Worm (Caenorhabditis elegans) whole organism, young adult: ENCODE measurements around the gene F42E8.1.
A peak's percentile ranks its signal among the peaks of the same experiment; 100 is the strongest.

Experiments
- F33H1.4 ChIP-seq: fragments of 200-800 bp; sonication (Bioruptor generic); IDR thresholded peaks from 2 replicates; pipeline ENCODE4 v1.3.6; 2022; ENCODE audit warnings: missing genetic modification reagents, missing genetic modification characterization, missing compliant biosample characterization
- F52B5.7 ChIP-seq: sonication (generic microtip); optimal IDR thresholded peaks from 2 replicates; lab custom pipeline; 2016; ENCODE audit warnings: mild to moderate bottlenecking, missing genetic modification characterization, missing compliant biosample characterization
- F57A8.1 ChIP-seq: fragments of 200-800 bp; sonication (Bioruptor generic); optimal IDR thresholded peaks from 2 replicates; lab custom pipeline; 2018; ENCODE audit warnings: mild to moderate bottlenecking, missing genetic modification characterization, moderate library complexity, missing compliant biosample characterization
- F57C9.4 ChIP-seq: sonication (generic microtip); optimal IDR thresholded peaks from 2 replicates; lab custom pipeline; 2017; ENCODE audit warnings: mild to moderate bottlenecking, missing genetic modification characterization, missing compliant biosample characterization
- K11D2.4 ChIP-seq: fragments of 200-800 bp; sonication (Bioruptor generic); IDR thresholded peaks from 2 replicates; pipeline ENCODE4 v1.3.6; 2022; ENCODE audit warnings: missing genetic modification reagents, missing genetic modification characterization, missing compliant biosample characterization
- K12H6.12 ChIP-seq: fragments of 200-800 bp; sonication (Bioruptor generic); optimal IDR thresholded peaks from 2 replicates; lab custom pipeline; 2018; ENCODE audit warnings: mild to moderate bottlenecking, missing genetic modification characterization, missing compliant biosample characterization
- Y56A3A.18 ChIP-seq: fragments of 200-800 bp; sonication (Bioruptor generic); IDR thresholded peaks from 2 replicates; pipeline ENCODE4 v1.3.6; 2022; ENCODE audit warnings: missing genetic modification reagents, missing genetic modification characterization, missing compliant biosample characterization
- akir-1 ChIP-seq: fragments of 200-800 bp; sonication (Bioruptor generic); optimal IDR thresholded peaks from 2 replicates; lab custom pipeline; 2018; ENCODE audit warnings: mild to moderate bottlenecking, missing genetic modification characterization, moderate library complexity, missing compliant biosample characterization
- ama-1 ChIP-seq, 3 experiments: fragments of 150-350 bp in 1 of 3; sonication (generic microtip) in 2 of 3; optimal IDR thresholded peaks; 2 replicates each; lab custom pipeline; 2014 to 2018; ENCODE audit warnings: missing biosample characterization in 2 of 3, missing genetic modification characterization in 2 of 3, missing genetic modification reagents in 2 of 3
- cebp-1 ChIP-seq, 2 experiments: fragments of 200-800 bp in 1 of 2; sonication (Bioruptor generic) in 1 of 2; sonication (generic microtip) in 1 of 2; IDR thresholded peaks in 1 of 2; optimal IDR thresholded peaks in 1 of 2; 2 replicates each; pipeline versions ENCODE4 v1.3.6 to Lab custom; 2017 to 2022; ENCODE audit warnings: missing compliant biosample characterization in 2 of 2, missing genetic modification characterization in 2 of 2, mild to moderate bottlenecking in 1 of 2, missing genetic modification reagents in 1 of 2, moderate library complexity in 1 of 2
- ceh-40 ChIP-seq: fragments of 200-800 bp; sonication (Bioruptor generic); IDR thresholded peaks from 2 replicates; pipeline ENCODE4 v1.3.6; 2022; ENCODE audit warnings: missing genetic modification characterization, missing compliant biosample characterization
- ceh-91 ChIP-seq: fragments of 200-800 bp; sonication (Bioruptor generic); IDR thresholded peaks from 2 replicates; pipeline ENCODE4 v1.3.6; 2022; ENCODE audit warnings: missing genetic modification reagents, missing genetic modification characterization, missing compliant biosample characterization
- die-1 ChIP-seq: sonication (generic microtip); optimal IDR thresholded peaks from 2 replicates; lab custom pipeline; 2016; ENCODE audit warnings: missing genotype, mild to moderate bottlenecking, missing genetic modification characterization, missing compliant biosample characterization
- dox-1 ChIP-seq: fragments of 200-800 bp; sonication (Bioruptor generic); IDR thresholded peaks from 2 replicates; pipeline ENCODE4 v1.3.6; 2022; ENCODE audit warnings: missing genetic modification reagents, missing genetic modification characterization, missing compliant biosample characterization
- dpl-1 ChIP-seq: fragments of 150-350 bp; optimal IDR thresholded peaks from 2 replicates; lab custom pipeline; 2014; ENCODE audit warnings: missing biosample characterization, missing genetic modification reagents, missing genetic modification characterization
- efl-1 ChIP-seq: fragments of 150-350 bp; optimal IDR thresholded peaks from 2 replicates; lab custom pipeline; 2014; ENCODE audit warnings: missing biosample characterization, missing genetic modification reagents, missing genetic modification characterization
- egl-44 ChIP-seq: fragments of 200-800 bp; sonication (Bioruptor generic); IDR thresholded peaks from 2 replicates; pipeline ENCODE4 v1.3.6; 2022; ENCODE audit warnings: missing genetic modification reagents, missing genetic modification characterization, missing compliant biosample characterization
- him-1 ChIP-seq: sonication (generic microtip); optimal IDR thresholded peaks from 2 replicates; lab custom pipeline; 2016; ENCODE audit warnings: missing genotype, missing genetic modification reagents, missing genetic modification characterization, missing compliant biosample characterization
- hrde-1 ChIP-seq: sonication (generic microtip); optimal IDR thresholded peaks from 2 replicates; lab custom pipeline; 2016; ENCODE audit warnings: missing genetic modification characterization, mild to moderate bottlenecking, missing compliant biosample characterization, moderate library complexity, missing genotype, missing genetic modification reagents, borderline replicate concordance
- lin-35 ChIP-seq, 3 experiments: fragments of 150-350 bp in 2 of 3; sonication (generic microtip) in 1 of 3; optimal IDR thresholded peaks; 2 replicates each; lab custom pipeline; 2014 to 2018; ENCODE audit warnings: missing biosample characterization in 3 of 3, missing genetic modification characterization in 3 of 3, missing genetic modification reagents in 3 of 3
- madf-3 ChIP-seq: fragments of 200-800 bp; sonication (Bioruptor generic); IDR thresholded peaks from 2 replicates; pipeline ENCODE4 v1.3.6; 2022; ENCODE audit warnings: missing genetic modification reagents, missing genetic modification characterization, missing compliant biosample characterization
- mcd-1 ChIP-seq: fragments of 200-800 bp; sonication (Bioruptor generic); IDR thresholded peaks from 2 replicates; pipeline ENCODE4 v1.3.6; 2022; ENCODE audit warnings: missing genetic modification reagents, missing genetic modification characterization, missing compliant biosample characterization
- nhr-27 ChIP-seq: fragments of 200-800 bp; sonication (Bioruptor generic); optimal IDR thresholded peaks from 2 replicates; lab custom pipeline; 2018; ENCODE audit warnings: mild to moderate bottlenecking, missing genetic modification characterization, moderate library complexity, missing compliant biosample characterization
- nhr-80 ChIP-seq: sonication (generic microtip); optimal IDR thresholded peaks from 2 replicates; lab custom pipeline; 2016; ENCODE audit warnings: missing genetic modification characterization, missing compliant biosample characterization
- rcor-1 ChIP-seq: fragments of 200-800 bp; sonication (Bioruptor generic); IDR thresholded peaks from 2 replicates; pipeline ENCODE4 v1.3.6; 2022; ENCODE audit warnings: missing genetic modification reagents, missing genetic modification characterization, missing compliant biosample characterization
- rpc-1 ChIP-seq, 2 experiments: fragments of 150-350 bp in 1 of 2; sonication (generic microtip) in 1 of 2; optimal IDR thresholded peaks; 2 replicates each; lab custom pipeline; 2014 to 2018; ENCODE audit warnings: missing biosample characterization in 1 of 2, missing genetic modification characterization in 1 of 2, missing genetic modification reagents in 1 of 2, missing genotype in 1 of 2
- sea-2 ChIP-seq: fragments of 200-800 bp; sonication (Bioruptor generic); IDR thresholded peaks from 2 replicates; pipeline ENCODE4 v1.3.6; 2022; ENCODE audit warnings: missing genetic modification characterization, missing compliant biosample characterization
- snpc-1.1 ChIP-seq: sonication (generic microtip); optimal IDR thresholded peaks from 2 replicates; lab custom pipeline; 2017; ENCODE audit warnings: missing genetic modification characterization, mild to moderate bottlenecking, missing compliant biosample characterization, antibody characterized with exemption, moderate library complexity, missing genotype, missing genetic modification reagents; ENCODE audit not compliant: insufficient read depth
- snpc-4 ChIP-seq, 5 experiments: fragments of 150-350 bp in 1 of 5; sonication (generic microtip) in 4 of 5; optimal IDR thresholded peaks; 2 replicates each; lab custom pipeline; 2014 to 2018; ENCODE audit warnings: missing genetic modification characterization in 5 of 5, missing biosample characterization in 3 of 5, antibody characterized with exemption in 2 of 5, mild to moderate bottlenecking in 2 of 5, missing compliant biosample characterization in 2 of 5, missing genotype in 2 of 5, moderate library complexity in 2 of 5, missing genetic modification reagents in 1 of 5
- somi-1 ChIP-seq: fragments of 200-800 bp; sonication (Bioruptor generic); optimal IDR thresholded peaks from 2 replicates; lab custom pipeline; 2018; ENCODE audit warnings: mild to moderate bottlenecking, missing genetic modification characterization, missing compliant biosample characterization
- unc-62 ChIP-seq: fragments of 150-350 bp; optimal IDR thresholded peaks from 2 replicates; lab custom pipeline; 2014; ENCODE audit warnings: missing biosample characterization, missing genetic modification reagents, missing genetic modification characterization
- xnd-1 ChIP-seq: sonication (generic microtip); optimal IDR thresholded peaks from 2 replicates; lab custom pipeline; 2016; ENCODE audit warnings: missing genotype, missing genetic modification reagents, missing genetic modification characterization, missing compliant biosample characterization
- zfh-2 ChIP-seq: fragments of 200-800 bp; sonication (Bioruptor generic); conservative IDR thresholded peaks from 2 replicates; pipeline ENCODE4 v1.3.6; 2022; ENCODE audit warnings: missing genetic modification reagents, missing genetic modification characterization, missing compliant biosample characterization
- ztf-18 ChIP-seq: sonication (generic microtip); optimal IDR thresholded peaks from 2 replicates; lab custom pipeline; 2016; ENCODE audit warnings: missing genotype, mild to moderate bottlenecking, missing genetic modification characterization, missing compliant biosample characterization
- ztf-25 ChIP-seq: fragments of 200-800 bp; sonication (Bioruptor generic); IDR thresholded peaks from 2 replicates; pipeline ENCODE4 v1.3.6; 2022; ENCODE audit warnings: missing genetic modification reagents, missing genetic modification characterization, missing compliant biosample characterization
- ztf-6 ChIP-seq: fragments of 200-800 bp; sonication (Bioruptor generic); IDR thresholded peaks from 2 replicates; pipeline ENCODE4 v1.3.6; 2022; ENCODE audit warnings: missing genetic modification reagents, missing genetic modification characterization, missing compliant biosample characterization

Gene F42E8.1

ce11 chrV:13026631-13027299, 35.2 kb upstream of the F42E8.1 start (continued):
- TF ChIP-seq lin-35 (GFP tag; optimal IDR thresholded peaks at IDR 0.05; lab: Kevin White, UChicago) (no peak), rpc-1 (optimal IDR thresholded peaks at IDR 0.05; lab: Kevin White, UChicago) (peak; percentile 46), rpc-1 (tag; optimal IDR thresholded peaks at IDR 0.05; lab: Kevin White, UChicago) (peak; percentile 79), somi-1 (GFP tag; lab: Kevin White, UChicago) (no peak), sea-2 (no peak), him-1 (tag; lab: Kevin White, UChicago) (peak; percentile 41), F52B5.7 (tag; lab: Kevin White, UChicago) (no peak), ztf-6 (GFP tag; lab: Robert Waterston, UW) (no peak), hrde-1 (no peak), snpc-4 (GFP tag; optimal IDR thresholded peaks at IDR 0.05; lab: Kevin White, UChicago) (no peak), snpc-4 (tag; optimal IDR thresholded peaks at IDR 0.05; lab: Kevin White, UChicago) (no peak), ztf-18 (tag; lab: Kevin White, UChicago) (peak; percentile 36), ceh-91 (GFP tag; lab: Robert Waterston, UW) (no peak), cebp-1 (GFP tag; IDR thresholded peaks at IDR 0.05; lab: Robert Waterston, UW) (no peak), cebp-1 (tag; optimal IDR thresholded peaks at IDR 0.05; lab: Kevin White, UChicago) (no peak), die-1 (tag; lab: Kevin White, UChicago) (no peak), ceh-40 (GFP tag; lab: Robert Waterston, UW) (no peak), ztf-25 (GFP tag; lab: Robert Waterston, UW) (0 out of 2 replicates have a peak, but pooled peaks have one; percentile 21), zfh-2 (GFP tag; lab: Robert Waterston, UW) (no peak), ama-1 (optimal IDR thresholded peaks at IDR 0.05; lab: Kevin White, UChicago) (no peak), ama-1 (GFP tag; optimal IDR thresholded peaks at IDR 0.05; lab: Kevin White, UChicago) (no peak), madf-3 (GFP tag; lab: Robert Waterston, UW) (no peak), efl-1 (GFP tag; lab: Kevin White, UChicago) (no peak), mcd-1 (GFP tag; lab: Robert Waterston, UW) (no peak), akir-1 (GFP tag; lab: Kevin White, UChicago) (no peak), Y56A3A.18 (no peak)

- TF ChIP-seq F57A8.1 (GFP tag; lab: Kevin White, UChicago) = no peak
- TF ChIP-seq rcor-1 (GFP tag; lab: Robert Waterston, UW) = no peak
- TF ChIP-seq F57C9.4 = no peak
- TF ChIP-seq K11D2.4 = no peak
- TF ChIP-seq nhr-27 (tag; lab: Kevin White, UChicago) = no peak
- no peak for TF ChIP-seq ztf-6 (GFP tag; lab: Robert Waterston, UW)
- TF ChIP-seq F33H1.4 (GFP tag; lab: Robert Waterston, UW) = no peak
- TF ChIP-seq ceh-40 (GFP tag; lab: Robert Waterston, UW) = no peak
- no peak for TF ChIP-seq nhr-80 (tag; lab: Kevin White, UChicago)
- no peak for TF ChIP-seq unc-62 (GFP tag; lab: Kevin White, UChicago)
- no peak for TF ChIP-seq snpc-1.1 (tag; lab: Kevin White, UChicago)
- no peak for TF ChIP-seq xnd-1
- no peak for TF ChIP-seq dox-1 (GFP tag; lab: Robert Waterston, UW)
- no peak for TF ChIP-seq egl-44 (GFP tag; lab: Robert Waterston, UW)
- TF ChIP-seq dpl-1 (GFP tag; lab: Kevin White, UChicago) = no peak
- TF ChIP-seq K12H6.12 (tag; lab: Kevin White, UChicago) = no peak
Measured at ce11 chrV:13028871-13029270, 33.1 kb upstream of the F42E8.1 start.
